Worm (Caenorhabditis elegans): ENCODE measurements around the gene T11F9.22.

ce11 chrV:11450257-11450656, 29.2 kb upstream of the T11F9.22 start, which contains the start of gene col-156:
- TF ChIP-seq unc-39 (tag; optimal IDR thresholded peaks at IDR 0.05) (no peak), drap-1 (GFP tag; optimal IDR thresholded peaks at IDR 0.05) (no peak), nhr-28 (tag; optimal IDR thresholded peaks at IDR 0.05) (no peak), elt-3 (tag; optimal IDR thresholded peaks at IDR 0.05) (no peak), elt-1 (tag; optimal IDR thresholded peaks at IDR 0.05; ENCODE audit: borderline replicate concordance, insufficient read depth) (no peak), ham-2 (GFP tag; optimal IDR thresholded peaks at IDR 0.05) (no peak), blmp-1 (tag; optimal IDR thresholded peaks at IDR 0.05) (no peak)

Data from whole organism, mixed stage, embryonic.